Fruit fly (Drosophila melanogaster): ENCODE data around the gene Cp19.

Cp19 gene

DNA sequence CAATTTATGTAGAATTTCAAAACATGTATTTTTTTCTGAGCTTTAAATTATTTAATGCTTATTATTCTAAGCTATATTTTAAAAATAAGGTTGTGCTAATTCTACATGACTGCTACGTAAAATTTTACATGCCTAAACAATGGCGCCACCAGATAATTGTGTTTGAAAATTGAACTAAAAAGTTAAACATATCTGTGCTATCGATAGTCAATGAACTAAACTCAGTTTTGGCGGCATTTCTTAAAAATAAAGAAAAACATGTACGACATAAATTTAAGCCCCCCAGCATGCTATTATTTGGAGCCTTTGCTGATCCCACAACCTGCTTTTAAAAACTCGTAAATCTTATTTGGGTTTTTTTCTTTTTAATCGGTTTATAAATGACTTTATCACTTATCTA, 11.1 kb upstream of the Cp19 start (continued):
- TF ChIP-seq Fer3 (tag; optimal IDR thresholded peaks at IDR 0.05) (peak; percentile 19), Tbp (GFP tag; optimal IDR thresholded peaks at IDR 0.05) (no peak), CG2120 (GFP tag; optimal IDR thresholded peaks at IDR 0.05) (peak; percentile 18), Dek (tag; optimal IDR thresholded peaks at IDR 0.05) (peak; percentile 53), Poxn (GFP tag; IDR thresholded peaks at IDR 0.05) (no peak), Sox100B (GFP tag; optimal IDR thresholded peaks at IDR 0.05) (no peak), CG14860 (GFP tag; IDR thresholded peaks at IDR 0.05; ENCODE audit: partially characterized antibody) (peak; percentile 51; the same call in 1 of the 3 replicates), CG15696 (tag; optimal IDR thresholded peaks at IDR 0.05) (peak; percentile 7), Hmx (GFP tag; optimal IDR thresholded peaks at IDR 0.05) (no peak), BEAF-32 (GFP tag; optimal IDR thresholded peaks at IDR 0.05) (peak; percentile 76), gro (GFP tag; optimal IDR thresholded peaks at IDR 0.05) (peak; percentile 41), esg (GFP tag; conservative IDR thresholded peaks at IDR 0.05) (no peak), CG17361 (GFP tag; IDR thresholded peaks at IDR 0.05) (peak; percentile 30; the same call in 1 of the 3 replicates), HLH4C (GFP tag; IDR thresholded peaks at IDR 0.05; ENCODE audit: partially characterized antibody) (peak; percentile 71), tna (GFP tag; IDR thresholded peaks at IDR 0.05; ENCODE audit: partially characterized antibody) (peak; percentile 35; the same call in 1 of the 2 replicates), row (GFP tag; IDR thresholded peaks at IDR 0.05) (no peak), CG17359 (tag; optimal IDR thresholded peaks at IDR 0.05) (peak; percentile 19), CG2678 (tag; optimal IDR thresholded peaks at IDR 0.05) (peak; percentile 18), HmgZ (tag; optimal IDR thresholded peaks at IDR 0.05) (peak; percentile 51), NFAT (GFP tag; IDR thresholded peaks at IDR 0.05) (peak; percentile 32; the same call in 1 of the 2 replicates), CG32532 (GFP tag; IDR thresholded peaks at IDR 0.05) (peak; percentile 62), Dbx (GFP tag; IDR thresholded peaks at IDR 0.05) (peak; percentile 48; the same call in 1 of the 3 replicates), CG3407 (GFP tag; optimal IDR thresholded peaks at IDR 0.05) (no peak), bigmax (GFP tag; optimal IDR thresholded peaks at IDR 0.05) (peak; percentile 20), B-H2 (GFP tag; optimal IDR thresholded peaks at IDR 0.05) (peak; percentile 25), phol (tag; optimal IDR thresholded peaks at IDR 0.05) (peak; percentile 46), bcd (GFP tag; optimal IDR thresholded peaks at IDR 0.05) (peak; percentile 7), CG31441 (GFP tag; IDR thresholded peaks at IDR 0.05) (peak; percentile 28; the same call in 1 of the 2 replicates), CG1603 (tag; optimal IDR thresholded peaks at IDR 0.05) (peak; percentile 60), chinmo (GFP tag; IDR thresholded peaks at IDR 0.05; ENCODE audit: partially characterized antibody) (peak; percentile 80; the same call in 2 of the 4 replicates), Meics (GFP tag; optimal IDR thresholded peaks at IDR 0.05) (peak; percentile 19), Sry-δ (GFP tag; optimal IDR thresholded peaks at IDR 0.05) (peak; percentile 66), CG2712 (tag; optimal IDR thresholded peaks at IDR 0.05) (peak; percentile 43), Blimp-1 (GFP tag; optimal IDR thresholded peaks at IDR 0.05) (peak; percentile 11), p53 (GFP tag; optimal IDR thresholded peaks at IDR 0.05) (no peak), Bgb (GFP tag; IDR thresholded peaks at IDR 0.05; ENCODE audit: partially characterized antibody) (peak; percentile 91), sd (tag; optimal IDR thresholded peaks at IDR 0.05) (peak; percentile 95), PHDP (tag; optimal IDR thresholded peaks at IDR 0.05) (peak; percentile 2), CG12659 (GFP tag; optimal IDR thresholded peaks at IDR 0.05) (peak; percentile 1), CG11695 (GFP tag; IDR thresholded peaks at IDR 0.05) (peak; percentile 92), CG17829 (tag; optimal IDR thresholded peaks at IDR 0.05) (peak; percentile 58), gem (tag; optimal IDR thresholded peaks at IDR 0.05) (peak; percentile 29), CG17328 (GFP tag; IDR thresholded peaks at IDR 0.05) (no peak), Dref (GFP tag; IDR thresholded peaks at IDR 0.05) (peak; percentile 91), sens (GFP tag) (peak; percentile 40), zfh1 (GFP tag; IDR thresholded peaks at IDR 0.05) (0 out of 3 replicates have a peak, but pooled peaks have one; percentile 3), Ets65A (GFP tag) (peak; percentile 29), sna (GFP tag; IDR thresholded peaks at IDR 0.05; ENCODE audit: partially characterized antibody) (peak; percentile 50; the same call in 1 of the 2 replicates), Nf-YC (tag; optimal IDR thresholded peaks at IDR 0.05) (peak; percentile 9), Lhr (GFP tag; optimal IDR thresholded peaks at IDR 0.05) (peak; percentile 29)
